Fruit fly (Drosophila melanogaster) S2 (cell line): Measurements from ENCODE around the gene CG7766.

Experiments
- CG8478 ChIP-seq: fragments of >200 bp; optimal IDR thresholded peaks from 2 replicates; lab custom pipeline; 2018
- CTCF ChIP-seq, 2 experiments: fragments of >200 bp; optimal IDR thresholded peaks; 2 replicates each; lab custom pipeline; 2018

- TF ChIP-seq CTCF (optimal IDR thresholded peaks at IDR 0.05; lab: Kevin White, UChicago) (no peak), CG8478 (lab: Kevin White, UChicago) (no peak)
These were observed 3.3 kb upstream of the CG7766 start, which contains the start of gene Arfrp1 for dm6 chrX:9106775-9107283.
